Fruit fly (Drosophila melanogaster): Measurements from ENCODE around the gene CG9672.

Gene CG9672

DNA sequence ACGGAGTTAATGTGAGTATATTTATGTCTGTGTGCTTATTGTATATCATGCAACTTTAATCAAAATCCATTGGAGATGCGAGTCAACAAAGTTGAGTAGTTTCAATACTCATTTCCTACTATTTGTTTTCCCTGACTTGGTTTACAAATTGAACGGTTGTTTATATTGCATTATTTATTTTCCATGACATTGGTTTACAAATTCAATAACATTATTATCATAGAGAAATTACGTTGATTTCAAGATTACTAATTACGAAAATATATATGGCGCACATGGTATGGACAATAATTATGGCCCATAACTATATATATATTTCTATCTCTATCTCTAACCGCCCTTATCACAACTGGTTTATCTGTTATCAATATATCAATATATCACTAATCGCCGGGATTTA lies 46.0 kb downstream of the CG9672 start:
- TF ChIP-seq EcR (GFP tag; optimal IDR thresholded peaks at IDR 0.05) (no peak), pan (optimal IDR thresholded peaks at IDR 0.05) (no peak), Dll (optimal IDR thresholded peaks at IDR 0.05) (no peak), usp (GFP tag; optimal IDR thresholded peaks at IDR 0.05) (no peak), psq (optimal IDR thresholded peaks at IDR 0.05) (no peak), CG8478 (optimal IDR thresholded peaks at IDR 0.05) (no peak)
